Fruit fly (Drosophila melanogaster) ovary, adult (tissue): ENCODE measurements around the gene CG12538.

Source experiments
- CG17801 ChIP-seq: fragments of 200-800 bp; optimal IDR thresholded peaks from 2 replicates; lab custom pipeline; 2019; ENCODE audit warnings: missing biosample characterization, mild to moderate bottlenecking, missing genetic modification characterization, moderate library complexity; ENCODE audit not compliant: partially characterized antibody

CG12538 gene

dm6 chr3R:13523435-13523834 is at the start of gene CG12538:
Gene CG12538 (minus strand): TSS chr3R:13523535.
- TF ChIP-seq CG17801 (GFP tag; lab: Kevin White, UChicago) = no peak

- TF ChIP-seq CG17801 (GFP tag; lab: Kevin White, UChicago) = no peak
Measured at dm6 chr3R:13553875-13554399, 30.6 kb upstream of the CG12538 start.

- no peak for TF ChIP-seq CG17801 (GFP tag; lab: Kevin White, UChicago)
Measured at dm6 chr3R:13553152-13553874, 30.0 kb upstream of the CG12538 start.

- no peak for TF ChIP-seq CG17801 (GFP tag; lab: Kevin White, UChicago)
Measured at dm6 chr3R:13549515-13549914, 26.2 kb upstream of the CG12538 start.

- TF ChIP-seq CG17801 (GFP tag; lab: Kevin White, UChicago) = no peak
Measured at dm6 chr3R:13548441-13548818, 25.1 kb upstream of the CG12538 start.

dm6 chr3R:13547729-13548440 is 24.6 kb upstream of the CG12538 start:
- no peak for TF ChIP-seq CG17801 (GFP tag; lab: Kevin White, UChicago)

- no peak for TF ChIP-seq CG17801 (GFP tag; lab: Kevin White, UChicago)
Measured at dm6 chr3R:13545300-13545699, 22.0 kb upstream of the CG12538 start, which contains the start of gene CG31337. Gene CG31337 (minus strand): TSS chr3R:13545400.

dm6 chr3R:13538723-13539269 is 15.5 kb upstream of the CG12538 start:
- TF ChIP-seq CG17801 (GFP tag; lab: Kevin White, UChicago) = no peak

dm6 chr3R:13529256-13529655 is 5.9 kb upstream of the CG12538 start, which contains the start of gene CG46457:
Gene CG46457 (minus strand): TSS chr3R:13529356.
- TF ChIP-seq CG17801 (GFP tag; lab: Kevin White, UChicago) = no peak

dm6 chr3R:13526638-13527037 is 3.3 kb upstream of the CG12538 start:
- no peak for TF ChIP-seq CG17801 (GFP tag; lab: Kevin White, UChicago)

- no peak for TF ChIP-seq CG17801 (GFP tag; lab: Kevin White, UChicago)
Measured at dm6 chr3R:13525986-13526385, 2.7 kb upstream of the CG12538 start.

dm6 chr3R:13524672-13525071 is 1.3 kb upstream of the CG12538 start:
- no peak for TF ChIP-seq CG17801 (GFP tag; lab: Kevin White, UChicago)

dm6 chr3R:13509816-13510215 is 13.5 kb downstream of the CG12538 start:
- TF ChIP-seq CG17801 (GFP tag; lab: Kevin White, UChicago) = no peak

dm6 chr3R:13482283-13482682 is 41.1 kb downstream of the CG12538 start:
- no peak for TF ChIP-seq CG17801 (GFP tag; lab: Kevin White, UChicago)
